Worm (Caenorhabditis elegans) whole organism, L4 larva: ENCODE data around the gene srm-1.

ENCODE experiments used
- F49E8.2 ChIP-seq: sonication (generic microtip); optimal IDR thresholded peaks from 2 replicates; lab custom pipeline; 2016; ENCODE audit warnings: missing compliant biosample characterization, mild to moderate bottlenecking, missing genetic modification characterization, borderline replicate concordance
- aha-1 ChIP-seq: fragments of 150-350 bp; peaks from one replicate; lab custom pipeline; 2014; ENCODE audit warnings: missing biosample characterization, missing genetic modification characterization
- ceh-44 ChIP-seq: fragments of 200-800 bp; sonication (Bioruptor generic); IDR thresholded peaks from 2 replicates; pipeline ENCODE4 v1.3.6; 2022; ENCODE audit warnings: missing genetic modification reagents, missing genetic modification characterization, missing compliant biosample characterization
- ceh-82 ChIP-seq: sonication (generic microtip); optimal IDR thresholded peaks from 2 replicates; lab custom pipeline; 2017; ENCODE audit warnings: missing biosample characterization, missing genetic modification characterization
- cey-2 ChIP-seq: sonication (generic microtip); optimal IDR thresholded peaks from 3 replicates; lab custom pipeline; 2017; ENCODE audit warnings: missing genetic modification characterization, mild to moderate bottlenecking, missing compliant biosample characterization, antibody characterized with exemption, borderline replicate concordance; ENCODE audit not compliant: insufficient read depth
- egl-27 ChIP-seq: sonication (generic microtip); optimal IDR thresholded peaks from 3 replicates; lab custom pipeline; 2017; ENCODE audit warnings: missing biosample characterization, missing genetic modification reagents, missing genetic modification characterization
- mes-2 ChIP-seq: sonication (generic microtip); optimal IDR thresholded peaks from 2 replicates; lab custom pipeline; 2016; ENCODE audit warnings: missing genotype, mild to moderate bottlenecking, missing genetic modification characterization, missing compliant biosample characterization; ENCODE audit not compliant: poor library complexity, severe bottlenecking
- nhr-11 ChIP-seq: fragments of 150-350 bp; optimal IDR thresholded peaks from 2 replicates; lab custom pipeline; 2014; ENCODE audit warnings: missing biosample characterization, missing genetic modification characterization
- snpc-1.2 ChIP-seq: fragments of 200-800 bp; sonication (Bioruptor generic); IDR thresholded peaks from 2 replicates; pipeline ENCODE4 v1.3.6; 2022; ENCODE audit warnings: missing genetic modification reagents, missing genetic modification characterization, missing compliant biosample characterization
- unc-39 ChIP-seq: sonication (generic microtip); optimal IDR thresholded peaks from 2 replicates; lab custom pipeline; 2017; ENCODE audit warnings: missing biosample characterization, missing genetic modification characterization
- zag-1 ChIP-seq: fragments of 150-350 bp; optimal IDR thresholded peaks from 2 replicates; lab custom pipeline; 2014; ENCODE audit warnings: missing biosample characterization, missing genetic modification characterization

DNA sequence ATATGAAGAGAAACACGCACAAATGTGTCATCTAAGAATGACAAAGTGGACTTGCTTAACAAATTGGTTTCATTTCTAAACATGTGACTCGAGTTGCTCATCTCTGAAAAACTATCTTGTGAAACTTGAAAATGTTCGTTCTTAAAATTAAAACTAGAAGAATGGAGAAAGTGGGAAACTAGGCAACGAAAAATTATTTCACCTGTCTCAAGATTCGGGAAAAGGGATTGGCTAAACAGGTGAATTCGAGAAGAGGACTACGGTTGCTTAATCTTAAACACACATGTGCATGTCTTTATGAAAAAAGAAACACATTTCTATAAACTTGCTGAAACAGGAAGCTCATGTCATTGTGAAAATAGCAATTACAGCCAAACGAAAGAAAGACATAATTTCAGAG, 31.3 kb upstream of the srm-1 start, which contains the start of gene srz-24:
- TF ChIP-seq F49E8.2 (tag; lab: Kevin White, UChicago), result no peak
- TF ChIP-seq cey-2 (tag; lab: Kevin White, UChicago), result no peak
- no peak for TF ChIP-seq aha-1
- no peak for TF ChIP-seq snpc-1.2 (GFP tag; lab: Robert Waterston, UW)
- no peak for TF ChIP-seq ceh-44 (GFP tag; lab: Robert Waterston, UW)
- no peak for TF ChIP-seq mes-2 (tag; lab: Kevin White, UChicago)
- no peak for TF ChIP-seq zag-1 (tag; lab: Kevin White, UChicago)
- no peak for TF ChIP-seq ceh-82 (tag; lab: Kevin White, UChicago)
- no peak for TF ChIP-seq unc-39 (tag; lab: Kevin White, UChicago)
- no peak for TF ChIP-seq nhr-11 (tag; lab: Kevin White, UChicago)
- no peak for TF ChIP-seq egl-27 (tag; lab: Kevin White, UChicago)
